Worm (Caenorhabditis elegans): ENCODE data around the gene C17G10.6.

ce11 chrII:5554788-5555187, 48.3 kb downstream of the C17G10.6 start:
- TF ChIP-seq ama-1 (optimal IDR thresholded peaks at IDR 0.05) (no peak), tbx-11 (GFP tag; IDR thresholded peaks at IDR 0.05) (no peak), ceh-36 (tag; optimal IDR thresholded peaks at IDR 0.05) (no peak), aly-1 (tag; optimal IDR thresholded peaks at IDR 0.05) (no peak), flt-1 (GFP tag; IDR thresholded peaks at IDR 0.05) (no peak), tra-4 (tag; optimal IDR thresholded peaks at IDR 0.05) (no peak), hnd-1 (tag; optimal IDR thresholded peaks at IDR 0.05) (no peak), hmg-4 (GFP tag; optimal IDR thresholded peaks at IDR 0.05) (no peak), ceh-13 (GFP tag; optimal IDR thresholded peaks at IDR 0.05) (no peak), scrt-1 (GFP tag; IDR thresholded peaks at IDR 0.05) (no peak), F13C5.2 (tag; optimal IDR thresholded peaks at IDR 0.05) (no peak), pes-1 (GFP tag; IDR thresholded peaks at IDR 0.05) (no peak), hmbx-1 (tag; optimal IDR thresholded peaks at IDR 0.05) (no peak)
